Fruit fly (Drosophila melanogaster): Measurements from ENCODE around the gene CG8475.

DNA sequence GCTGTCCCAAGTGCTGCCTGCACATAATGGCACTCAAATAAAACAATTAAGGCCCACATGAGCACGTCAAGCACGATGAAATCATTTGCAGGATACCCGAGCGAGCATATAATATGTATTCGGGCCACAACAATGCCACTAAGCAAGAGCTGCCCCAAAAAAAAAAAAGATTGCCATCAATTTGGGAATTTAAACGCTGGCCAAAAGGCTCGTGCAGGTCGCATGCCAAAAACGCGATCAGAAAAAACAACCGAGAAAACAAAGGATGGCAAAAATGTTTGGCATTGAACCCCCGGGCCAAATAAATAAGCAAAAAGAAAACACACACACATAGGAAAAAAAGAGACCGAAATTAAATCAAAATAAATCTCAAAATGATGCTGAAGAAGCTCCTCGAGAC is 54.0 kb downstream of the CG8475 start:
- TF ChIP-seq usp (GFP tag; optimal IDR thresholded peaks at IDR 0.05) (no peak), psq (optimal IDR thresholded peaks at IDR 0.05) (no peak), CG8478 (optimal IDR thresholded peaks at IDR 0.05) (no peak), Dll (optimal IDR thresholded peaks at IDR 0.05) (no peak), pan (optimal IDR thresholded peaks at IDR 0.05) (no peak), EcR (GFP tag; optimal IDR thresholded peaks at IDR 0.05) (no peak)

Data from whole organism.